Worm (Caenorhabditis elegans): ENCODE data around the gene klf-2.

Gene klf-2

ce11 chrV:20681120-20681519 is 4.4 kb upstream of the klf-2 start, which contains the start of gene srsx-35:
Gene srsx-35, plus strand, starts transcription at chrV:20681420.
- TF ChIP-seq hmg-1.2 (GFP tag; IDR thresholded peaks at IDR 0.05) (no peak), hsf-1 (GFP tag; IDR thresholded peaks at IDR 0.05) (no peak), ceh-79 (tag; optimal IDR thresholded peaks at IDR 0.05) (no peak), bed-2 (GFP tag; IDR thresholded peaks at IDR 0.05) (no peak), snpc-1.3 (tag; optimal IDR thresholded peaks at IDR 0.05; ENCODE audit: insufficient read depth) (no peak), ztf-22 (GFP tag; optimal IDR thresholded peaks at IDR 0.05) (no peak)

DNA sequence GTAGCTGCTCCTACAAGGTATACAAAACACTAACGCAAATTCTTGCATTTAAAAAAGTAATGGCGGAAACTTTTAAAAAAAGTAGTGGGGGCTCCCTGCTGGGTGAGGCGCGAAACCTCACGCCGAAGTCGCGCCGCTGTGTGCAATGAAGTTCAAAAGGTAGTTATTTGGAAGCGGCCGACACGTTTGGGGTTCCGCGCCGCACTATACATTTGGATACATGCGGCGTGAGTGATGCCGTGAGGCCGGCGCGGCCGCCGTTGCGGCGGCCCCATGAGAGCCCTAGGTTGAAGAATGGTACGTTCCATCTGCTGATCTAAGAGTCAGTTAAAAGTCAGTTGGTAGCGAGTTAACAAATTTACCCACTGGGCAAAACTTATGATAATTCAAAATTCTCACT is 3.7 kb upstream of the klf-2 start:
- peak; percentile 23; the same call in 1 of the 2 replicates for TF ChIP-seq hmg-1.2 (GFP tag; IDR thresholded peaks at IDR 0.05)
- no peak for TF ChIP-seq ztf-22 (GFP tag; optimal IDR thresholded peaks at IDR 0.05)
- TF ChIP-seq hmg-20 (GFP tag; IDR thresholded peaks at IDR 0.05) = no peak
- no peak for TF ChIP-seq hlh-26 (GFP tag; conservative IDR thresholded peaks at IDR 0.05)
- no peak for TF ChIP-seq ceh-100 (GFP tag; IDR thresholded peaks at IDR 0.05)
- no peak for TF ChIP-seq unc-130 (GFP tag; optimal IDR thresholded peaks at IDR 0.05)
- no peak for TF ChIP-seq mcd-1 (GFP tag; IDR thresholded peaks at IDR 0.05)
- no peak for TF ChIP-seq tbx-9 (tag; optimal IDR thresholded peaks at IDR 0.05; ENCODE audit: borderline replicate concordance)
- no peak for TF ChIP-seq madf-3 (GFP tag; IDR thresholded peaks at IDR 0.05)
- no peak for TF ChIP-seq fkh-3 (tag; optimal IDR thresholded peaks at IDR 0.05)
- no peak for TF ChIP-seq snpc-3.4 (tag; optimal IDR thresholded peaks at IDR 0.05)
- no peak for TF ChIP-seq nhr-179 (tag; optimal IDR thresholded peaks at IDR 0.05)
- TF ChIP-seq Y95B8A.8 (GFP tag; IDR thresholded peaks at IDR 0.05) = no peak
- TF ChIP-seq mel-28 (tag; optimal IDR thresholded peaks at IDR 0.05; ENCODE audit: borderline replicate concordance) = no peak
- TF ChIP-seq somi-1 (GFP tag; optimal IDR thresholded peaks at IDR 0.05) = no peak
- TF ChIP-seq F10E7.11 (tag; optimal IDR thresholded peaks at IDR 0.05) = no peak
- no peak for TF ChIP-seq let-526 (GFP tag; IDR thresholded peaks at IDR 0.05)
- TF ChIP-seq snpc-4 (GFP tag; optimal IDR thresholded peaks at IDR 0.05) = peak; percentile 38
- peak in 2 of 4 experiments; percentile 87 to 90 for TF ChIP-seq snpc-4 (tag; optimal IDR thresholded peaks at IDR 0.05)
- TF ChIP-seq snpc-1.3 (tag; optimal IDR thresholded peaks at IDR 0.05; ENCODE audit: insufficient read depth) = no peak
- TF ChIP-seq mes-4 (tag; optimal IDR thresholded peaks at IDR 0.05) = no peak
- no peak for TF ChIP-seq Y53F4B.3 (GFP tag; IDR thresholded peaks at IDR 0.05)
- no peak for TF ChIP-seq F57C9.4 (tag; optimal IDR thresholded peaks at IDR 0.05)
- TF ChIP-seq egl-18 (GFP tag; IDR thresholded peaks at IDR 0.05) = no peak
- no peak for TF ChIP-seq bed-1 (GFP tag; IDR thresholded peaks at IDR 0.05)
- peak; percentile 69 for TF ChIP-seq snpc-1.1 (tag; optimal IDR thresholded peaks at IDR 0.05; ENCODE audit: insufficient read depth)

- TF ChIP-seq akir-1 (GFP tag; optimal IDR thresholded peaks at IDR 0.05) (no peak), nhr-27 (tag; optimal IDR thresholded peaks at IDR 0.05) (no peak), nhr-90 (tag; optimal IDR thresholded peaks at IDR 0.05) (no peak)
These were observed 3.2 kb upstream of the klf-2 start for ce11 chrV:20682309-20682708.

DNA sequence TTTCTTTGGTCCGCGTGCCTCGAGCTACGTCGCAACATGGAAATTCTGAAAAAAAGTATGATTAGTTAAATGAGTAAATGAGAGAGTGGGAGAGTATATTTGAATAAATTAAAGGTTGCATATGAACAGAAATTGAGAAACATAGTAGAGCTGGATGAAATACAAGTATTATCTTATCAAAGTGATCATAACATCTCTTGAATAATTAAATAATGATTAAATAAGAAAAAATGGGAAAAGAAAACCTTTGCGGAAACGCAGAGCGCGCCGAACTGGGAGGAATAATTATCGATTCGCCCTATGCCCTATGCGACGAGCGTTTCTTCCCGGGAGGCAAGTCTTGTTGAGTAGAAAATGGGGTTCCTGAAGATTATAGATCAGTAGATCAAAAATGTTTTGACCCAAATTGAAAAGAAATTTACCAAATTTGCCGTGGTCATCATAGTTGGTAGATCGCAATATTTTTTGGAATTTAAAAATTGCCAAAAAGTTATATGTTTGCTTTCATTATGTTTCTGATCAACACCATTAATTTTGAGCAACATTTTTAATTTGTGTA is 4.1 kb downstream of the klf-2 start, which contains the start of gene F53F8.3:
Gene F53F8.3 (minus strand): TSS at position 51 of the 559 bp plus-strand sequence.
- no peak for TF ChIP-seq ceh-79 (tag; optimal IDR thresholded peaks at IDR 0.05)
- no peak for TF ChIP-seq lin-54 (GFP tag; optimal IDR thresholded peaks at IDR 0.05)
- no peak for TF ChIP-seq ceh-91 (GFP tag; IDR thresholded peaks at IDR 0.05)
- TF ChIP-seq aptf-2 (GFP tag; conservative IDR thresholded peaks at IDR 0.05) = peak; percentile 95
- no peak for TF ChIP-seq let-526 (GFP tag; IDR thresholded peaks at IDR 0.05)
- no peak for TF ChIP-seq xnd-1 (tag; optimal IDR thresholded peaks at IDR 0.05)
- peak; percentile 56 for TF ChIP-seq efl-1 (GFP tag; optimal IDR thresholded peaks at IDR 0.05)
- no peak for TF ChIP-seq zfh-2 (GFP tag; conservative IDR thresholded peaks at IDR 0.05)
- TF ChIP-seq mel-28 (tag; optimal IDR thresholded peaks at IDR 0.05; ENCODE audit: borderline replicate concordance) = no peak
- no peak for TF ChIP-seq sea-2 (GFP tag; IDR thresholded peaks at IDR 0.05)
- TF ChIP-seq madf-6 (GFP tag; IDR thresholded peaks at IDR 0.05) = peak; percentile 58
